Fruit fly (Drosophila melanogaster): ENCODE results near the gene CG2701.

Gene CG2701

dm6 chrX:2732127-2732526 is 12.0 kb upstream of the CG2701 start, which contains the start of the genes ttm50 and CG2712 (continued):
- peak; percentile 60 for TF ChIP-seq CG4404 (GFP tag; IDR thresholded peaks at IDR 0.05)
- no peak for TF ChIP-seq lov (optimal IDR thresholded peaks at IDR 0.05)
- no peak for TF ChIP-seq lov (GFP tag; IDR thresholded peaks at IDR 0.05)
- TF ChIP-seq Deaf1 (tag; optimal IDR thresholded peaks at IDR 0.05), result no peak
- TF ChIP-seq slbo (GFP tag; IDR thresholded peaks at IDR 0.05), result peak; percentile 64
- TF ChIP-seq CG9215 (GFP tag; IDR thresholded peaks at IDR 0.05), result peak; percentile 64
- peak; percentile 66 for TF ChIP-seq CG10147 (GFP tag; optimal IDR thresholded peaks at IDR 0.05)
- TF ChIP-seq lola (GFP tag; optimal IDR thresholded peaks at IDR 0.05), result peak in 1 of 3 experiments; percentile 65
- peak; percentile 1 to 23 for TF ChIP-seq Pdp1 (GFP tag; optimal IDR thresholded peaks at IDR 0.05)
- no peak for TF ChIP-seq CG43689 (GFP tag; IDR thresholded peaks at IDR 0.05)
- peak; percentile 71 for TF ChIP-seq Rfx (GFP tag; IDR thresholded peaks at IDR 0.05)
- peak; percentile 71 for TF ChIP-seq CG12391 (tag; optimal IDR thresholded peaks at IDR 0.05)
- TF ChIP-seq CG9932 (GFP tag; IDR thresholded peaks at IDR 0.05), result peak; percentile 75
- TF ChIP-seq Dek (tag; optimal IDR thresholded peaks at IDR 0.05), result peak; percentile 63
- 0 out of 2 replicates have a peak, but pooled peaks have one; percentile 31 for TF ChIP-seq Dref (GFP tag; IDR thresholded peaks at IDR 0.05)
- TF ChIP-seq lilli (GFP tag; optimal IDR thresholded peaks at IDR 0.05), result peak; percentile 57
- peak; percentile 12 for TF ChIP-seq mirr (GFP tag; optimal IDR thresholded peaks at IDR 0.05)
- TF ChIP-seq Taf1 (GFP tag; IDR thresholded peaks at IDR 0.05), result 0 out of 2 replicates have a peak, but pooled peaks have one; percentile 11
- TF ChIP-seq Oli (tag; optimal IDR thresholded peaks at IDR 0.05), result peak; percentile 57
- peak; percentile 12 for TF ChIP-seq Dp (GFP tag; optimal IDR thresholded peaks at IDR 0.05)
- no peak for TF ChIP-seq H2.0 (GFP tag; IDR thresholded peaks at IDR 0.05)
- TF ChIP-seq CG15696 (tag; optimal IDR thresholded peaks at IDR 0.05), result peak; percentile 59
- TF ChIP-seq sna (GFP tag; IDR thresholded peaks at IDR 0.05; ENCODE audit: partially characterized antibody), result no peak
- TF ChIP-seq CG6791 (GFP tag; IDR thresholded peaks at IDR 0.05; ENCODE audit: partially characterized antibody), result no peak
- peak; percentile 45 for TF ChIP-seq tin (GFP tag; optimal IDR thresholded peaks at IDR 0.05)
- TF ChIP-seq CG17912 (GFP tag; optimal IDR thresholded peaks at IDR 0.05), result no peak
- peak; percentile 62; the same call in 1 of the 3 replicates for TF ChIP-seq CG11093 (GFP tag; IDR thresholded peaks at IDR 0.05)
- peak; percentile 23; the same call in 1 of the 2 replicates for TF ChIP-seq CG11247 (GFP tag; IDR thresholded peaks at IDR 0.05)
- TF ChIP-seq Oaz (GFP tag; IDR thresholded peaks at IDR 0.05), result peak; percentile 51; the same call in 1 of the 2 replicates
- no peak for TF ChIP-seq da (GFP tag; optimal IDR thresholded peaks at IDR 0.05)
- TF ChIP-seq sob (GFP tag; IDR thresholded peaks at IDR 0.05), result peak; percentile 58; the same call in 1 of the 2 replicates
- peak; percentile 60 for TF ChIP-seq CG3281 (GFP tag; optimal IDR thresholded peaks at IDR 0.05)
- TF ChIP-seq CG17359 (tag; optimal IDR thresholded peaks at IDR 0.05), result peak; percentile 19
- peak; percentile 61 for TF ChIP-seq Sin3A (optimal IDR thresholded peaks at IDR 0.05)
- TF ChIP-seq prd (optimal IDR thresholded peaks at IDR 0.05), result no peak
- TF ChIP-seq prd (GFP tag; IDR thresholded peaks at IDR 0.05), result peak; percentile 78
- TF ChIP-seq Abd-B (GFP tag; optimal IDR thresholded peaks at IDR 0.05), result peak; percentile 68
- TF ChIP-seq Jarid2 (GFP tag; optimal IDR thresholded peaks at IDR 0.05), result no peak
- no peak for TF ChIP-seq CG8290 (GFP tag; optimal IDR thresholded peaks at IDR 0.05)
- TF ChIP-seq CG8290 (tag; optimal IDR thresholded peaks at IDR 0.05), result peak in 1 of 2 experiments; percentile 32
- 0 out of 3 replicates have a peak, but pooled peaks have one; percentile 34 for TF ChIP-seq otp (GFP tag; IDR thresholded peaks at IDR 0.05)
- TF ChIP-seq CG10979 (tag; optimal IDR thresholded peaks at IDR 0.05), result peak; percentile 52
- no peak for TF ChIP-seq CG15269 (tag; optimal IDR thresholded peaks at IDR 0.05)
- peak; percentile 27 for TF ChIP-seq CG8281 (tag; optimal IDR thresholded peaks at IDR 0.05)
- TF ChIP-seq CG10654 (GFP tag; optimal IDR thresholded peaks at IDR 0.05), result peak; percentile 22
- no peak for TF ChIP-seq H15 (GFP tag; IDR thresholded peaks at IDR 0.05)
- TF ChIP-seq CG16779 (GFP tag; IDR thresholded peaks at IDR 0.05), result no peak
- peak; percentile 5 for TF ChIP-seq CG4820 (GFP tag; optimal IDR thresholded peaks at IDR 0.05)
- peak; percentile 53; the same call in 1 of the 3 replicates for TF ChIP-seq Mrtf (GFP tag; IDR thresholded peaks at IDR 0.05)
- no peak for TF ChIP-seq ab (GFP tag; optimal IDR thresholded peaks at IDR 0.05)
- TF ChIP-seq Tbp (GFP tag; optimal IDR thresholded peaks at IDR 0.05), result peak; percentile 66
- TF ChIP-seq Chrac-16 (GFP tag; optimal IDR thresholded peaks at IDR 0.05), result peak; percentile 52

Data from whole organism, embryonic.